Fruit fly (Drosophila melanogaster) whole organism, embryonic: ENCODE measurements around the gene CG32487.
A peak's percentile ranks its signal among the peaks of the same experiment; 100 is the strongest.

Experiments
- Bteb2 ChIP-seq: fragments of 200-800 bp; sonication (Bioruptor generic); optimal IDR thresholded peaks from 2 replicates; lab custom pipeline; 2016; ENCODE audit warnings: missing biosample characterization, missing genetic modification characterization
- CG10565 ChIP-seq: fragments of 200-800 bp; sonication (Bioruptor generic); optimal IDR thresholded peaks from 3 replicates; lab custom pipeline; 2016; ENCODE audit warnings: missing biosample characterization, mild to moderate bottlenecking, missing genetic modification characterization
- CG11085 ChIP-seq: fragments of 200-800 bp; sonication (Bioruptor generic); IDR thresholded peaks from 2 replicates; pipeline ENCODE4 v1.3.6; 2022; ENCODE audit warnings: missing biosample characterization, missing genetic modification characterization
- CG11093 ChIP-seq: fragments of 200-800 bp; sonication (Bioruptor generic); IDR thresholded peaks from 3 replicates; pipeline ENCODE4 v1.3.6; 2022; ENCODE audit warnings: missing biosample characterization, missing genetic modification characterization
- CG12219 ChIP-seq: fragments of 200-800 bp; sonication (Bioruptor generic); optimal IDR thresholded peaks from 3 replicates; lab custom pipeline; 2018; ENCODE audit warnings: missing biosample characterization, mild to moderate bottlenecking, missing genetic modification characterization
- CG12769 ChIP-seq: fragments of 200-800 bp; sonication (Bioruptor generic); optimal IDR thresholded peaks from 2 replicates; lab custom pipeline; 2019; ENCODE audit warnings: missing biosample characterization, mild to moderate bottlenecking, missing genetic modification characterization, moderate library complexity
- CG14014 ChIP-seq: fragments of 200-800 bp; sonication (Bioruptor generic); IDR thresholded peaks from 2 replicates; pipeline ENCODE4 v1.3.6; 2022; ENCODE audit warnings: missing biosample characterization, missing genetic modification characterization
- CG14441 ChIP-seq: fragments of 200-800 bp; sonication (Bioruptor generic); IDR thresholded peaks from 2 replicates; pipeline ENCODE4 v1.3.6; 2022; ENCODE audit warnings: missing biosample characterization, missing genetic modification characterization
- CG16779 ChIP-seq: fragments of 200-800 bp; sonication (Bioruptor generic); IDR thresholded peaks from 2 replicates; pipeline ENCODE4 v1.3.6; 2022; ENCODE audit warnings: missing biosample characterization, missing genetic modification characterization
- CG16813 ChIP-seq: fragments of 200-800 bp; sonication (Bioruptor generic); IDR thresholded peaks from 3 replicates; pipeline ENCODE4 v1.3.6; 2022; ENCODE audit warnings: missing biosample characterization, missing genetic modification characterization; ENCODE audit not compliant: partially characterized antibody
- CG17385 ChIP-seq: fragments of 200-800 bp; sonication (Bioruptor generic); optimal IDR thresholded peaks from 3 replicates; lab custom pipeline; 2018; ENCODE audit warnings: missing biosample characterization, mild to moderate bottlenecking, missing genetic modification characterization
- CG17568 ChIP-seq: fragments of 200-800 bp; sonication (Bioruptor generic); optimal IDR thresholded peaks from 2 replicates; lab custom pipeline; 2018; ENCODE audit warnings: missing biosample characterization, mild to moderate bottlenecking, missing genetic modification characterization, moderate library complexity
- CG18262 ChIP-seq: fragments of 200-800 bp; optimal IDR thresholded peaks from 3 replicates; lab custom pipeline; 2019; ENCODE audit warnings: missing biosample characterization, mild to moderate bottlenecking, missing genetic modification characterization, moderate library complexity
- CG1832 ChIP-seq: fragments of 200-800 bp; sonication (Bioruptor generic); optimal IDR thresholded peaks from 2 replicates; lab custom pipeline; 2017; ENCODE audit warnings: missing biosample characterization, mild to moderate bottlenecking, missing genetic modification characterization, inconsistent platforms
- CG2678 ChIP-seq: fragments of 200-800 bp; sonication (Bioruptor generic); optimal IDR thresholded peaks from 3 replicates; lab custom pipeline; 2019; ENCODE audit warnings: missing biosample characterization, mild to moderate bottlenecking, missing genetic modification characterization, moderate library complexity
- CG33557 ChIP-seq: fragments of 200-800 bp; sonication (Bioruptor generic); optimal IDR thresholded peaks from 2 replicates; lab custom pipeline; 2019; ENCODE audit warnings: missing biosample characterization, mild to moderate bottlenecking, missing genetic modification characterization, moderate library complexity
- CG4424 ChIP-seq: fragments of 200-800 bp; sonication (Bioruptor generic); optimal IDR thresholded peaks from 3 replicates; lab custom pipeline; 2016; ENCODE audit warnings: missing biosample characterization, missing genetic modification characterization
- CG4854 ChIP-seq: fragments of 200-800 bp; sonication (Bioruptor generic); optimal IDR thresholded peaks from 2 replicates; lab custom pipeline; 2016; ENCODE audit warnings: missing biosample characterization, missing genetic modification characterization, inconsistent platforms
- Chrac-16 ChIP-seq: fragments of 200-800 bp; sonication (Bioruptor generic); optimal IDR thresholded peaks from 3 replicates; lab custom pipeline; 2016; ENCODE audit warnings: missing biosample characterization, missing genetic modification characterization
- Dad ChIP-seq: fragments of 200-800 bp; sonication (Bioruptor generic); optimal IDR thresholded peaks from 3 replicates; lab custom pipeline; 2016; ENCODE audit warnings: missing biosample characterization, missing genetic modification characterization
- Dbx ChIP-seq: fragments of 200-800 bp; sonication (Bioruptor generic); IDR thresholded peaks from 3 replicates; pipeline ENCODE4 v1.3.6; 2022; ENCODE audit warnings: missing biosample characterization, missing genetic modification characterization
- Hey ChIP-seq: fragments of 200-800 bp; sonication (Bioruptor generic); optimal IDR thresholded peaks from 3 replicates; lab custom pipeline; 2018; ENCODE audit warnings: missing biosample characterization, mild to moderate bottlenecking, missing genetic modification characterization
- HmgZ ChIP-seq: fragments of 200-800 bp; sonication (Bioruptor generic); optimal IDR thresholded peaks from 2 replicates; lab custom pipeline; 2018; ENCODE audit warnings: missing biosample characterization, mild to moderate bottlenecking, missing genetic modification characterization
- Hr78 ChIP-seq, 2 experiments: fragments of 200-800 bp in 1 of 2; fragments of >200 bp in 1 of 2; sonication (Bioruptor generic) in 1 of 2; optimal IDR thresholded peaks; 2 replicates each; lab custom pipeline; 2017 to 2019; ENCODE audit warnings: missing biosample characterization in 2 of 2, missing genetic modification characterization in 2 of 2, mild to moderate bottlenecking in 1 of 2, moderate library complexity in 1 of 2
- Pdp1 ChIP-seq, 2 experiments: fragments of 200-800 bp; sonication (Bioruptor generic); optimal IDR thresholded peaks; 3 replicates each; lab custom pipeline; 2016; ENCODE audit warnings: missing biosample characterization in 2 of 2, missing genetic modification characterization in 2 of 2, mild to moderate bottlenecking in 1 of 2, moderate library complexity in 1 of 2
- Poxn ChIP-seq: fragments of 200-800 bp; sonication (Bioruptor generic); IDR thresholded peaks from 2 replicates; pipeline ENCODE4 v1.3.6; 2022; ENCODE audit warnings: missing biosample characterization, missing genetic modification characterization
- Stat92E ChIP-seq, 3 experiments: fragments of >200 bp in 2 of 3; fragments of 200-800 bp in 1 of 3; sonication (Bioruptor generic) in 1 of 3; optimal IDR thresholded peaks; 2 replicates each; lab custom pipeline; 2017 to 2019; ENCODE audit warnings: missing biosample characterization in 3 of 3, missing genetic modification characterization in 3 of 3, mild to moderate bottlenecking in 1 of 3, moderate library complexity in 1 of 3
- aop ChIP-seq: fragments of 200-800 bp; sonication (Bioruptor generic); IDR thresholded peaks from 2 replicates; pipeline ENCODE4 v1.3.6; 2022; ENCODE audit warnings: missing biosample characterization, missing genetic modification characterization
- ase ChIP-seq: fragments of 200-800 bp; sonication (Bioruptor generic); IDR thresholded peaks from 3 replicates; pipeline ENCODE4 v1.3.6; 2022; ENCODE audit warnings: missing biosample characterization, missing genetic modification characterization
- bigmax ChIP-seq: fragments of 200-800 bp; sonication (Bioruptor generic); optimal IDR thresholded peaks from 2 replicates; lab custom pipeline; 2018; ENCODE audit warnings: missing biosample characterization, mild to moderate bottlenecking, missing genetic modification characterization
- cato ChIP-seq: fragments of 200-800 bp; sonication (Bioruptor generic); optimal IDR thresholded peaks from 2 replicates; lab custom pipeline; 2016; ENCODE audit warnings: missing biosample characterization, missing genetic modification characterization, borderline replicate concordance
- chif ChIP-seq, 2 experiments: fragments of 200-800 bp; sonication (Bioruptor generic); optimal IDR thresholded peaks; 3 replicates each; lab custom pipeline; 2016; ENCODE audit warnings: missing biosample characterization in 2 of 2, missing genetic modification characterization in 2 of 2
- danr ChIP-seq: fragments of 200-800 bp; sonication (Bioruptor generic); IDR thresholded peaks from 2 replicates; pipeline ENCODE4 v1.3.6; 2022; ENCODE audit warnings: missing biosample characterization, missing genetic modification characterization
- dimm ChIP-seq: fragments of 200-800 bp; sonication (Bioruptor generic); IDR thresholded peaks from 2 replicates; pipeline ENCODE4 v1.3.6; 2022; ENCODE audit warnings: missing biosample characterization, missing genetic modification characterization
- emc ChIP-seq: fragments of 200-800 bp; sonication (Bioruptor generic); optimal IDR thresholded peaks from 2 replicates; lab custom pipeline; 2016; ENCODE audit warnings: missing biosample characterization, missing genetic modification characterization
- exex ChIP-seq: fragments of 200-800 bp; sonication (Bioruptor generic); optimal IDR thresholded peaks from 4 replicates; lab custom pipeline; 2018; ENCODE audit warnings: missing biosample characterization, mild to moderate bottlenecking, missing genetic modification characterization, moderate library complexity
- inv ChIP-seq: fragments of 200-800 bp; sonication (Bioruptor generic); IDR thresholded peaks from 2 replicates; pipeline ENCODE4 v1.3.6; 2022; ENCODE audit warnings: missing biosample characterization, missing genetic modification characterization; ENCODE audit not compliant: partially characterized antibody
- jing ChIP-seq: fragments of 200-800 bp; sonication (Bioruptor generic); optimal IDR thresholded peaks from 2 replicates; lab custom pipeline; 2018; ENCODE audit warnings: missing biosample characterization, mild to moderate bottlenecking, missing genetic modification characterization
- rib ChIP-seq: fragments of 200-800 bp; sonication (Bioruptor generic); IDR thresholded peaks from 2 replicates; pipeline ENCODE4 v1.3.6; 2022; ENCODE audit warnings: missing biosample characterization, missing genetic modification characterization
- sd ChIP-seq: fragments of 200-800 bp; sonication (Bioruptor generic); optimal IDR thresholded peaks from 3 replicates; lab custom pipeline; 2018; ENCODE audit warnings: missing biosample characterization, mild to moderate bottlenecking, missing genetic modification characterization, moderate library complexity
- sima ChIP-seq: fragments of 200-800 bp; sonication (Bioruptor generic); optimal IDR thresholded peaks from 2 replicates; lab custom pipeline; 2016; ENCODE audit warnings: missing biosample characterization, missing genetic modification characterization
- slp2 ChIP-seq: fragments of 200-800 bp; sonication (Bioruptor generic); optimal IDR thresholded peaks from 2 replicates; lab custom pipeline; 2016; ENCODE audit warnings: missing biosample characterization, missing genetic modification characterization
- tgo ChIP-seq: fragments of 200-800 bp; sonication (Bioruptor generic); IDR thresholded peaks from 3 replicates; pipeline ENCODE4 v1.3.6; 2022; ENCODE audit warnings: missing biosample characterization, missing genetic modification characterization
- tin ChIP-seq: fragments of 200-800 bp; sonication (Bioruptor generic); optimal IDR thresholded peaks from 3 replicates; lab custom pipeline; 2016; ENCODE audit warnings: missing biosample characterization, missing genetic modification characterization
- toy ChIP-seq: fragments of 200-800 bp; sonication (Bioruptor generic); IDR thresholded peaks from 2 replicates; pipeline ENCODE4 v1.3.6; 2022; ENCODE audit warnings: missing biosample characterization, missing genetic modification characterization
- tup ChIP-seq: fragments of 200-800 bp; sonication (Bioruptor generic); optimal IDR thresholded peaks from 2 replicates; lab custom pipeline; 2016; ENCODE audit warnings: missing biosample characterization, mild to moderate bottlenecking, missing genetic modification characterization, moderate library complexity
- vfl ChIP-seq: fragments of 200-800 bp; sonication (Bioruptor generic); optimal IDR thresholded peaks from 2 replicates; lab custom pipeline; 2016; ENCODE audit warnings: missing biosample characterization, missing genetic modification characterization
- wor ChIP-seq: fragments of 200-800 bp; sonication (Bioruptor generic); IDR thresholded peaks from 2 replicates; pipeline ENCODE4 v1.3.6; 2022; ENCODE audit warnings: missing biosample characterization, missing genetic modification characterization

The CG32487 gene

DNA sequence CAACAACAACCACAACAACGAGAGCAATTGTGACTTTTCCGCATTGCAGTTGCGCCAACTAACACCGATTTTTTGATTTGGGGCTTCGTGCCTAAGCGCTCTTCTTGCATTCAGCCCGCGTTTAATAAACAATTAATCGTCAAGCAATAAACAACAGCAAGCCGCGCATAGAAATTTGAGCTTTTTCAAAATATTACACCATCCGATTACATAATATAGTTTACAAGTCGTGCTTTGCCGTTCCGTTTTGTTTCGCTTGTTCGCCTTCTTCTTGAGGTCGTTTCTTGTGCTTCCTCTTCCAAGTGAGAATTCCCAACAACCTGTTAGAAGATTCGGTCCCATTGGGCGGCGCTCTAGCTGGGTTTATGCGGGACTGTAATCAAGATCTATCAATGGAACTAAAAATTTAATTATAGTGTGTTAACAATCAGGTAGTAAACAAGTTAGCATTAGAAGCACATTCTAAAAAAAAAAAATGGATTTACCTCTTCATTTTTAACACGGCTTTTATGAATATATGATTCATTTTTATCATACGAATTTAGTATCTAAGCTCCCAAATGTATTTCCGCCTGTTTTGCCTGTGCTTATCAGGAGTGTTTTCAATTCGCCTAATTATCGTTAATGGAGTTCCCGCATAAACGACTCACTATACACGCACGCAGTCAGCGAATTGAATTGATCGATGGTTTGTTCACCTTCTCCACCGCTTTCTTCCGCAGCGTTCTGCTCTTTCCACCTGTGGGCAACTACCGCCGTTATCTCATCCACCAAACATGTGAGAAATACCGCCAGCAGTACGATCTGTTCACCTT lies 18.9 kb upstream of the CG32487 start (continued):
- TF ChIP-seq CG14014 (GFP tag; lab: Robert Waterston, UW) (peak; percentile 83), CG18262 (peak; percentile 90), rib (GFP tag; lab: Robert Waterston, UW) (peak; percentile 28; the same call in 1 of the 2 replicates), CG17385 (GFP tag; lab: Kevin White, UChicago) (peak; percentile 85), Pdp1 (GFP tag; optimal IDR thresholded peaks at IDR 0.05; lab: Kevin White, UChicago) (peak; percentile 73 to 98), CG1832 (GFP tag; lab: Kevin White, UChicago) (no peak), tin (GFP tag; lab: Kevin White, UChicago) (peak; percentile 78), CG16813 (no peak), CG11085 (GFP tag; lab: Robert Waterston, UW) (no peak), toy (GFP tag; lab: Robert Waterston, UW) (0 out of 2 replicates have a peak, but pooled peaks have one; percentile 9), inv (GFP tag; lab: Robert Waterston, UW) (no peak), ase (peak; percentile 55; the same call in 1 of the 3 replicates), Stat92E (GFP tag; optimal IDR thresholded peaks at IDR 0.05; lab: Kevin White, UChicago) (peak in 1 of 3 experiments; percentile 62), exex (tag; lab: Kevin White, UChicago) (peak; percentile 60), aop (GFP tag; lab: Robert Waterston, UW) (peak; percentile 56; the same call in 1 of the 2 replicates), Dad (peak; percentile 73), slp2 (GFP tag; lab: Kevin White, UChicago) (peak; percentile 30), Chrac-16 (GFP tag; lab: Kevin White, UChicago) (peak; percentile 61), CG10565 (GFP tag; lab: Kevin White, UChicago) (peak; percentile 50), CG11093 (peak; percentile 41; the same call in 1 of the 3 replicates), danr (GFP tag; lab: Robert Waterston, UW) (peak; percentile 51; the same call in 1 of the 2 replicates), cato (GFP tag; lab: Kevin White, UChicago) (peak; percentile 41), tgo (GFP tag; lab: Robert Waterston, UW) (peak; percentile 60; the same call in 2 of the 3 replicates), CG12219 (peak; percentile 86), chif (GFP tag; optimal IDR thresholded peaks at IDR 0.05; lab: Kevin White, UChicago) (peak; percentile 75 to 79), vfl (GFP tag; lab: Kevin White, UChicago) (peak; percentile 41), CG17568 (GFP tag; lab: Kevin White, UChicago) (peak; percentile 76), CG4424 (GFP tag; lab: Kevin White, UChicago) (peak; percentile 84), CG33557 (GFP tag; lab: Kevin White, UChicago) (peak; percentile 77), Poxn (no peak), CG14441 (peak; percentile 65; the same call in 1 of the 2 replicates), jing (GFP tag; lab: Kevin White, UChicago) (peak; percentile 53), CG2678 (peak; percentile 94), CG4854 (GFP tag; lab: Kevin White, UChicago) (peak; percentile 67), wor (GFP tag; lab: Robert Waterston, UW) (peak; percentile 40; the same call in 1 of the 2 replicates), emc (GFP tag; lab: Kevin White, UChicago) (no peak), CG12769 (tag; lab: Kevin White, UChicago) (peak; percentile 73), sd (tag; lab: Kevin White, UChicago) (peak; percentile 68), Bteb2 (GFP tag; lab: Kevin White, UChicago) (peak; percentile 78), sima (GFP tag; lab: Kevin White, UChicago) (peak; percentile 63), tup (peak; percentile 44), Hey (tag; lab: Kevin White, UChicago) (peak; percentile 29), Dbx (GFP tag; lab: Robert Waterston, UW) (peak; percentile 72), HmgZ (tag; lab: Kevin White, UChicago) (peak; percentile 87), dimm (GFP tag; lab: Robert Waterston, UW) (peak; percentile 61), bigmax (no peak), CG16779 (GFP tag; lab: Robert Waterston, UW) (no peak), Hr78 (GFP tag; optimal IDR thresholded peaks at IDR 0.05; lab: Kevin White, UChicago) (peak in 1 of 2 experiments; percentile 61)
